Worm (Caenorhabditis elegans) whole organism, L2 larva: ENCODE data around the gene coh-3.
A peak's percentile ranks its signal among the peaks of the same experiment; 100 is the strongest.

Experiments used
- C34F6.9 ChIP-seq: fragments of 150-350 bp; optimal IDR thresholded peaks from 2 replicates; lab custom pipeline; 2014; ENCODE audit warnings: missing biosample characterization, missing genetic modification characterization
- F13H6.1 ChIP-seq: sonication (generic microtip); optimal IDR thresholded peaks from 2 replicates; lab custom pipeline; 2016; ENCODE audit warnings: missing genetic modification characterization, missing compliant biosample characterization
- R02D3.7 ChIP-seq: fragments of 150-350 bp; optimal IDR thresholded peaks from 2 replicates; lab custom pipeline; 2014; ENCODE audit warnings: missing biosample characterization, missing genetic modification characterization
- Y55F3AM.14 ChIP-seq: fragments of 200-800 bp; sonication (Bioruptor generic); optimal IDR thresholded peaks from 2 replicates; lab custom pipeline; 2018; ENCODE audit warnings: mild to moderate bottlenecking, missing genetic modification characterization, missing compliant biosample characterization
- ZK546.5 ChIP-seq: sonication (generic microtip); optimal IDR thresholded peaks from 2 replicates; lab custom pipeline; 2017; ENCODE audit warnings: missing biosample characterization, missing genetic modification characterization
- blmp-1 ChIP-seq: sonication (generic microtip); optimal IDR thresholded peaks from 2 replicates; lab custom pipeline; 2017; ENCODE audit warnings: missing genetic modification characterization, mild to moderate bottlenecking, missing compliant biosample characterization, antibody characterized with exemption, moderate library complexity; ENCODE audit not compliant: insufficient read depth
- crh-2 ChIP-seq: sonication (generic microtip); optimal IDR thresholded peaks from 2 replicates; lab custom pipeline; 2017; ENCODE audit warnings: missing biosample characterization, missing genetic modification characterization
- dmd-4 ChIP-seq: sonication (generic microtip); optimal IDR thresholded peaks from 2 replicates; lab custom pipeline; 2017; ENCODE audit warnings: missing biosample characterization, missing genetic modification characterization
- egl-27 ChIP-seq: sonication (generic microtip); optimal IDR thresholded peaks from 3 replicates; lab custom pipeline; 2017; ENCODE audit warnings: missing biosample characterization, missing genetic modification reagents, missing genetic modification characterization
- fos-1 ChIP-seq: fragments of 150-350 bp; optimal IDR thresholded peaks from 2 replicates; lab custom pipeline; 2014; ENCODE audit warnings: missing biosample characterization, missing genetic modification characterization
- lin-11 ChIP-seq: fragments of 150-350 bp; sonication (generic microtip); optimal IDR thresholded peaks from 2 replicates; lab custom pipeline; 2014; ENCODE audit warnings: missing biosample characterization, missing genetic modification characterization, inconsistent platforms, mixed read lengths
- lin-13 ChIP-seq: fragments of 150-350 bp; optimal IDR thresholded peaks from 2 replicates; lab custom pipeline; 2014; ENCODE audit warnings: missing biosample characterization, missing genetic modification reagents, missing genetic modification characterization
- lin-39 ChIP-seq: fragments of 150-350 bp; optimal IDR thresholded peaks from 2 replicates; lab custom pipeline; 2014; ENCODE audit warnings: missing biosample characterization, missing genetic modification reagents, missing genetic modification characterization
- lsy-2 ChIP-seq, 2 experiments: fragments of 150-350 bp in 1 of 2; sonication (generic microtip) in 1 of 2; optimal IDR thresholded peaks; 2 replicates each; lab custom pipeline; 2014 to 2017; ENCODE audit warnings: missing biosample characterization in 2 of 2, missing genetic modification characterization in 2 of 2
- mab-5 ChIP-seq: fragments of 150-350 bp; optimal IDR thresholded peaks from 2 replicates; lab custom pipeline; 2014; ENCODE audit warnings: missing biosample characterization, missing genetic modification characterization
- nhr-10 ChIP-seq: sonication (generic microtip); optimal IDR thresholded peaks from 2 replicates; lab custom pipeline; 2017; ENCODE audit warnings: missing biosample characterization, missing genetic modification characterization
- nhr-129 ChIP-seq: fragments of 150-350 bp; optimal IDR thresholded peaks from 2 replicates; lab custom pipeline; 2014; ENCODE audit warnings: missing biosample characterization, missing genetic modification characterization
- nhr-21 ChIP-seq: fragments of 150-350 bp; optimal IDR thresholded peaks from 2 replicates; lab custom pipeline; 2014; ENCODE audit warnings: missing biosample characterization, missing genetic modification characterization
- nhr-23 ChIP-seq: fragments of 150-350 bp; optimal IDR thresholded peaks from 2 replicates; lab custom pipeline; 2014; ENCODE audit warnings: missing biosample characterization, missing genetic modification reagents, missing genetic modification characterization
- nhr-25 ChIP-seq: fragments of 150-350 bp; sonication (generic microtip); optimal IDR thresholded peaks from 3 replicates; lab custom pipeline; 2014; ENCODE audit warnings: missing biosample characterization, missing genetic modification characterization
- peb-1 ChIP-seq: fragments of 150-350 bp; optimal IDR thresholded peaks from 2 replicates; lab custom pipeline; 2014; ENCODE audit warnings: missing biosample characterization, missing genetic modification characterization
- sem-4 ChIP-seq: fragments of 150-350 bp; optimal IDR thresholded peaks from 2 replicates; lab custom pipeline; 2014; ENCODE audit warnings: missing biosample characterization, missing genetic modification reagents, missing genetic modification characterization
- skn-1 ChIP-seq: sonication (generic microtip); optimal IDR thresholded peaks from 2 replicates; lab custom pipeline; 2017; ENCODE audit warnings: missing biosample characterization, missing genetic modification characterization
- sma-3 ChIP-seq: sonication (generic microtip); optimal IDR thresholded peaks from 2 replicates; lab custom pipeline; 2016; ENCODE audit warnings: missing genetic modification reagents, missing genetic modification characterization, missing compliant biosample characterization
- sma-9 ChIP-seq, 2 experiments: fragments of 150-350 bp in 1 of 2; sonication (generic microtip) in 1 of 2; optimal IDR thresholded peaks; 2 replicates each; lab custom pipeline; 2014 to 2016; ENCODE audit warnings: missing genetic modification characterization in 2 of 2, mild to moderate bottlenecking in 1 of 2, missing biosample characterization in 1 of 2, missing compliant biosample characterization in 1 of 2, missing genetic modification reagents in 1 of 2, moderate library complexity in 1 of 2
- snpc-4 ChIP-seq: fragments of 150-350 bp; optimal IDR thresholded peaks from 2 replicates; lab custom pipeline; 2014; ENCODE audit warnings: missing biosample characterization, missing genetic modification characterization
- unc-55 ChIP-seq: fragments of 150-350 bp; sonication (generic microtip); optimal IDR thresholded peaks from 3 replicates; lab custom pipeline; 2014; ENCODE audit warnings: missing biosample characterization, missing genetic modification reagents, missing genetic modification characterization
- unc-62 ChIP-seq: fragments of 150-350 bp; optimal IDR thresholded peaks from 2 replicates; lab custom pipeline; 2014; ENCODE audit warnings: missing biosample characterization, missing genetic modification reagents, missing genetic modification characterization
- ztf-1 ChIP-seq: fragments of 200-800 bp; sonication (Bioruptor generic); conservative IDR thresholded peaks from 2 replicates; pipeline ENCODE4 v1.3.6; 2022; ENCODE audit warnings: missing genetic modification characterization, missing compliant biosample characterization
- ztf-4 ChIP-seq: fragments of 150-350 bp; optimal IDR thresholded peaks from 2 replicates; lab custom pipeline; 2014; ENCODE audit warnings: missing biosample characterization, missing genetic modification characterization

coh-3 gene

DNA sequence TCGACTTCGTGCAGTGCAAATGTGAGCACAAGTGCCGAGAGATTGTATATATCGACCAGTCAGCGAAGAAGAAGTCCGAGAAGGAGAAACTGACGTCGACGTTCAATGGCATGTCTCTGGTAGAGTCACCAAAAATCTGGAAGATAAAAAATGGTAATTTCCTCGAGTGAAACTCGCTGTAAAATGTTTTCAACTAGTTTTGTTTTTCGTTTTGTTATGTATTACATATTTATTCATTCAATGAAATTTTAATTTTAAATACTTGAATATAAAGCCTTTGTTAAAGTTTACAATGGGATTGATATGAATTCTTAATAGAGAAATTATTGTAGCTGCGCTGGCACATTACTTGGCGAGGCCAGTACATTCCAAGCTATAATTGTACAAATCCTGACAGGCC, 37.4 kb upstream of the coh-3 start:
- TF ChIP-seq nhr-21 (tag; lab: Kevin White, UChicago) (no peak), sem-4 (tag; lab: Kevin White, UChicago) (no peak), skn-1 (tag; lab: Kevin White, UChicago) (no peak), ztf-1 (no peak), snpc-4 (tag; lab: Kevin White, UChicago) (no peak), Y55F3AM.14 (no peak), nhr-25 (no peak), nhr-129 (tag; lab: Kevin White, UChicago) (no peak), blmp-1 (tag; lab: Kevin White, UChicago) (no peak), sma-9 (GFP tag; optimal IDR thresholded peaks at IDR 0.05; lab: Kevin White, UChicago) (no peak), sma-9 (tag; optimal IDR thresholded peaks at IDR 0.05; lab: Kevin White, UChicago) (no peak), egl-27 (no peak)

DNA sequence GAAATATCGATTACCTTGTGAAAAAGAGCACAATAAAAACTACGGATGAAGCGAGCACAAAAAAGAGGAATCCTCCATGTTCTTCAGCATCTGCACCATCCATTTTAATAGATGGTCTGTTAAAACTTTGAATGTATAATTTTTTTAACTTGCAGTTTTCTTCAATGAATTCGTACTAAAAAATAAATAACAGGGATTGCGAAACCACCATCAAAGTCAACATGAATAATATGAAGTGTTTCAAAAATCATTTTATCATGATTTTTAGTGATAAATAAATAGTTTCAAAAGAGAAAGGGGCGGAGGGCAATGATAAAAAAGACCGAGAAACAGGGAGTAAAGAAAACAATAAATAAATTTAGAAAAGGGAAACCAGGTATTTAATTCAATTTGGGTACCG, 35.9 kb upstream of the coh-3 start, which contains the start of gene dhs-22:
dhs-22 (minus strand) TSS at position 116 of the 400 bp plus-strand sequence.
- TF ChIP-seq lin-13 (GFP tag; lab: Kevin White, UChicago) (no peak), R02D3.7 (tag; lab: Kevin White, UChicago) (no peak), nhr-129 (tag; lab: Kevin White, UChicago) (no peak), unc-55 (GFP tag; lab: Kevin White, UChicago) (no peak), sma-3 (no peak), ztf-4 (tag; lab: Kevin White, UChicago) (no peak), sma-9 (GFP tag; optimal IDR thresholded peaks at IDR 0.05; lab: Kevin White, UChicago) (no peak), sma-9 (tag; optimal IDR thresholded peaks at IDR 0.05; lab: Kevin White, UChicago) (no peak), lsy-2 (tag; optimal IDR thresholded peaks at IDR 0.05; lab: Kevin White, UChicago) (no peak), nhr-23 (tag; lab: Kevin White, UChicago) (no peak)

- TF ChIP-seq nhr-25 (no peak), dmd-4 (tag; lab: Kevin White, UChicago) (no peak), peb-1 (no peak), nhr-129 (tag; lab: Kevin White, UChicago) (no peak), sma-9 (GFP tag; optimal IDR thresholded peaks at IDR 0.05; lab: Kevin White, UChicago) (no peak), sma-9 (tag; optimal IDR thresholded peaks at IDR 0.05; lab: Kevin White, UChicago) (no peak), mab-5 (tag; lab: Kevin White, UChicago) (no peak), sem-4 (tag; lab: Kevin White, UChicago) (no peak), C34F6.9 (tag; lab: Kevin White, UChicago) (no peak), nhr-10 (no peak), ZK546.5 (tag; lab: Kevin White, UChicago) (no peak), fos-1 (tag; lab: Kevin White, UChicago) (no peak), snpc-4 (tag; lab: Kevin White, UChicago) (no peak), egl-27 (no peak), lin-39 (tag; lab: Kevin White, UChicago) (no peak), lin-13 (GFP tag; lab: Kevin White, UChicago) (no peak)
- TF ChIP-seq, all 48 proteins: peak for 0
Observed at ce11 chrV:14422317-14422716, 34.9 kb upstream of the coh-3 start, which contains the start of gene pas-1. pas-1 (minus strand) TSS chrV:14422618.

DNA sequence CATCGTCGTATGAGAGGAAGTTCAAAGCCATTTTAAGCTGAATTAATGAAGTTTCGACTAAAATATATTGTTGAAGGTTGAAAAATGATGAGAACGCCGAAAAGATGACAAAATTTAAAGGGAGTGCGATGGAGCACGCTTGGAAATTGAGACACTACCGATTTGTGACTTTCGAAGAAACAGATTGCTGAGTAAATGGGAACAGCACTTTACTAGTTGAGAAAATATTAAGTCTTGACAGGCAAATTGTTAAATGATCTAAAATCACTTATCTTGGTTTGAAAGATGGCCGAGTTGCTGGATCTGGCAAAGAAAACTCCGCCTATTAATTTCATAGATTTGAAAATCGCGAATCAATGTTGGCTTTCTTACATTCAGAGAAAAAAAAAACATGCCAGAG, 34.0 kb upstream of the coh-3 start, which contains the start of gene rpoa-12:
rpoa-12 (minus strand) TSS at position 37 of the 400 bp plus-strand sequence.
- TF ChIP-seq sma-9 (GFP tag; optimal IDR thresholded peaks at IDR 0.05; lab: Kevin White, UChicago), result peak; percentile 43
- TF ChIP-seq sma-9 (tag; optimal IDR thresholded peaks at IDR 0.05; lab: Kevin White, UChicago), result no peak
- TF ChIP-seq unc-62 (GFP tag; lab: Kevin White, UChicago), result no peak
- TF ChIP-seq unc-55 (GFP tag; lab: Kevin White, UChicago), result peak; percentile 58
- no peak for TF ChIP-seq blmp-1 (tag; lab: Kevin White, UChicago)
- TF ChIP-seq skn-1 (tag; lab: Kevin White, UChicago), result peak; percentile 84
- peak in 1 of 2 experiments; percentile 44 for TF ChIP-seq lsy-2 (tag; optimal IDR thresholded peaks at IDR 0.05; lab: Kevin White, UChicago)
- TF ChIP-seq C34F6.9 (tag; lab: Kevin White, UChicago), result peak; percentile 68
- no peak for TF ChIP-seq lin-11 (tag; lab: Kevin White, UChicago)
- TF ChIP-seq nhr-129 (tag; lab: Kevin White, UChicago), result peak; percentile 59
- peak; percentile 30 for TF ChIP-seq sma-3
- TF ChIP-seq F13H6.1 (tag; lab: Kevin White, UChicago), result peak; percentile 5
- TF ChIP-seq snpc-4 (tag; lab: Kevin White, UChicago), result no peak
- TF ChIP-seq sem-4 (tag; lab: Kevin White, UChicago), result no peak
- TF ChIP-seq ztf-4 (tag; lab: Kevin White, UChicago), result no peak
- TF ChIP-seq fos-1 (tag; lab: Kevin White, UChicago), result no peak
- TF ChIP-seq nhr-23 (tag; lab: Kevin White, UChicago), result no peak
- TF ChIP-seq crh-2 (tag; lab: Kevin White, UChicago), result peak; percentile 40
